Worm (Caenorhabditis elegans) whole organism, young adult: ENCODE results near the gene F57B9.1.

Experiments
- C17E4.6 ChIP-seq: fragments of 200-800 bp; sonication (Bioruptor generic); IDR thresholded peaks from 2 replicates; pipeline ENCODE4 v1.3.6; 2022; ENCODE audit warnings: missing genetic modification reagents, missing genetic modification characterization, missing compliant biosample characterization
- D2030.7 ChIP-seq: fragments of 200-800 bp; sonication (Bioruptor generic); IDR thresholded peaks from 2 replicates; pipeline ENCODE4 v1.3.6; 2022; ENCODE audit warnings: missing genetic modification reagents, missing genetic modification characterization, missing compliant biosample characterization
- F22D6.2 ChIP-seq: sonication (generic microtip); optimal IDR thresholded peaks from 2 replicates; lab custom pipeline; 2016; ENCODE audit warnings: mild to moderate bottlenecking, missing genetic modification characterization, missing compliant biosample characterization
- F33H1.4 ChIP-seq: fragments of 200-800 bp; sonication (Bioruptor generic); IDR thresholded peaks from 2 replicates; pipeline ENCODE4 v1.3.6; 2022; ENCODE audit warnings: missing genetic modification reagents, missing genetic modification characterization, missing compliant biosample characterization
- F49E8.2 ChIP-seq: sonication (generic microtip); optimal IDR thresholded peaks from 3 replicates; lab custom pipeline; 2017; ENCODE audit warnings: missing genetic modification characterization, mild to moderate bottlenecking, missing compliant biosample characterization, antibody characterized with exemption, moderate library complexity; ENCODE audit not compliant: insufficient read depth
- K11D2.4 ChIP-seq: fragments of 200-800 bp; sonication (Bioruptor generic); IDR thresholded peaks from 2 replicates; pipeline ENCODE4 v1.3.6; 2022; ENCODE audit warnings: missing genetic modification reagents, missing genetic modification characterization, missing compliant biosample characterization
- K12H6.12 ChIP-seq: fragments of 200-800 bp; sonication (Bioruptor generic); optimal IDR thresholded peaks from 2 replicates; lab custom pipeline; 2018; ENCODE audit warnings: mild to moderate bottlenecking, missing genetic modification characterization, missing compliant biosample characterization
- Y53G8AR.9 ChIP-seq: fragments of 200-800 bp; sonication (Bioruptor generic); conservative IDR thresholded peaks from 2 replicates; pipeline ENCODE4 v1.3.6; 2022; ENCODE audit warnings: missing genetic modification reagents, missing genetic modification characterization, missing compliant biosample characterization
- ama-1 ChIP-seq, 3 experiments: fragments of 150-350 bp in 1 of 3; sonication (generic microtip) in 2 of 3; optimal IDR thresholded peaks; 2 replicates each; lab custom pipeline; 2014 to 2018; ENCODE audit warnings: missing biosample characterization in 2 of 3, missing genetic modification characterization in 2 of 3, missing genetic modification reagents in 2 of 3
- bed-2 ChIP-seq: fragments of 200-800 bp; sonication (Bioruptor generic); IDR thresholded peaks from 2 replicates; pipeline ENCODE4 v1.3.6; 2022; ENCODE audit warnings: missing genetic modification reagents, missing genetic modification characterization, missing compliant biosample characterization
- ccch-3 ChIP-seq: fragments of 200-800 bp; sonication (Bioruptor generic); optimal IDR thresholded peaks from 2 replicates; lab custom pipeline; 2018; ENCODE audit warnings: mild to moderate bottlenecking, missing genetic modification characterization, missing compliant biosample characterization
- cebp-1 ChIP-seq, 2 experiments: fragments of 200-800 bp in 1 of 2; sonication (Bioruptor generic) in 1 of 2; sonication (generic microtip) in 1 of 2; IDR thresholded peaks in 1 of 2; optimal IDR thresholded peaks in 1 of 2; 2 replicates each; pipeline versions ENCODE4 v1.3.6 to Lab custom; 2017 to 2022; ENCODE audit warnings: missing compliant biosample characterization in 2 of 2, missing genetic modification characterization in 2 of 2, mild to moderate bottlenecking in 1 of 2, missing genetic modification reagents in 1 of 2, moderate library complexity in 1 of 2
- ceh-100 ChIP-seq: fragments of 200-800 bp; sonication (Bioruptor generic); IDR thresholded peaks from 2 replicates; pipeline ENCODE4 v1.3.6; 2022; ENCODE audit warnings: missing genetic modification reagents, missing genetic modification characterization, missing compliant biosample characterization
- dox-1 ChIP-seq: fragments of 200-800 bp; sonication (Bioruptor generic); IDR thresholded peaks from 2 replicates; pipeline ENCODE4 v1.3.6; 2022; ENCODE audit warnings: missing genetic modification reagents, missing genetic modification characterization, missing compliant biosample characterization
- hmg-1.2 ChIP-seq: fragments of 200-800 bp; sonication (Bioruptor generic); IDR thresholded peaks from 2 replicates; pipeline ENCODE4 v1.3.6; 2022; ENCODE audit warnings: missing genetic modification reagents, missing genetic modification characterization, missing compliant biosample characterization
- hmg-20 ChIP-seq: fragments of 200-800 bp; sonication (Bioruptor generic); IDR thresholded peaks from 2 replicates; pipeline ENCODE4 v1.3.6; 2022; ENCODE audit warnings: missing genetic modification reagents, missing genetic modification characterization, missing compliant biosample characterization
- lag-1 ChIP-seq: fragments of 200-800 bp; sonication (Bioruptor generic); IDR thresholded peaks from 2 replicates; pipeline ENCODE4 v1.3.6; 2022; ENCODE audit warnings: missing genetic modification reagents, missing genetic modification characterization, missing compliant biosample characterization
- let-526 ChIP-seq: fragments of 200-800 bp; sonication (Bioruptor generic); IDR thresholded peaks from 2 replicates; pipeline ENCODE4 v1.3.6; 2022; ENCODE audit warnings: missing genetic modification reagents, missing genetic modification characterization, missing compliant biosample characterization
- let-607 ChIP-seq, 2 experiments: fragments of 200-800 bp in 1 of 2; sonication (Bioruptor generic) in 1 of 2; sonication (generic microtip) in 1 of 2; optimal IDR thresholded peaks; 2 replicates each; lab custom pipeline; 2016 to 2018; ENCODE audit warnings: mild to moderate bottlenecking in 2 of 2, missing compliant biosample characterization in 2 of 2, missing genetic modification characterization in 2 of 2, moderate library complexity in 2 of 2, missing genotype in 1 of 2
- lin-26 ChIP-seq: fragments of 200-800 bp; sonication (Bioruptor generic); IDR thresholded peaks from 2 replicates; pipeline ENCODE4 v1.3.6; 2022; ENCODE audit warnings: missing genetic modification reagents, missing genetic modification characterization, missing compliant biosample characterization
- lin-40 ChIP-seq: sonication (generic microtip); optimal IDR thresholded peaks from 2 replicates; lab custom pipeline; 2016; ENCODE audit warnings: missing genetic modification characterization, mild to moderate bottlenecking, missing compliant biosample characterization, missing genotype, missing genetic modification reagents
- lsl-1 ChIP-seq: fragments of 200-800 bp; sonication (Bioruptor generic); optimal IDR thresholded peaks from 2 replicates; lab custom pipeline; 2018; ENCODE audit warnings: mild to moderate bottlenecking, missing genetic modification characterization, moderate library complexity, missing compliant biosample characterization
- madf-10 ChIP-seq: sonication (generic microtip); optimal IDR thresholded peaks from 2 replicates; lab custom pipeline; 2016; ENCODE audit warnings: mild to moderate bottlenecking, missing genetic modification characterization, missing compliant biosample characterization
- madf-6 ChIP-seq: fragments of 200-800 bp; sonication (Bioruptor generic); IDR thresholded peaks from 2 replicates; pipeline ENCODE4 v1.3.6; 2022; ENCODE audit warnings: missing genetic modification reagents, missing genetic modification characterization, missing compliant biosample characterization
- mcd-1 ChIP-seq: fragments of 200-800 bp; sonication (Bioruptor generic); IDR thresholded peaks from 2 replicates; pipeline ENCODE4 v1.3.6; 2022; ENCODE audit warnings: missing genetic modification reagents, missing genetic modification characterization, missing compliant biosample characterization
- nfyb-1 ChIP-seq: fragments of 200-800 bp; sonication (Bioruptor generic); IDR thresholded peaks from 2 replicates; pipeline ENCODE4 v1.3.6; 2022; ENCODE audit warnings: missing genetic modification reagents, missing genetic modification characterization, missing compliant biosample characterization
- nhr-80 ChIP-seq: sonication (generic microtip); optimal IDR thresholded peaks from 2 replicates; lab custom pipeline; 2016; ENCODE audit warnings: missing genetic modification characterization, missing compliant biosample characterization
- pha-4 ChIP-seq: fragments of 150-350 bp; sonication (generic microtip); optimal IDR thresholded peaks from 2 replicates; lab custom pipeline; 2014; ENCODE audit warnings: missing biosample characterization, missing genetic modification reagents, missing genetic modification characterization
- sdz-38 ChIP-seq: sonication (generic microtip); optimal IDR thresholded peaks from 2 replicates; lab custom pipeline; 2016; ENCODE audit warnings: missing genotype, missing genetic modification characterization, missing compliant biosample characterization
- snpc-1.1 ChIP-seq: sonication (generic microtip); optimal IDR thresholded peaks from 2 replicates; lab custom pipeline; 2017; ENCODE audit warnings: missing genetic modification characterization, mild to moderate bottlenecking, missing compliant biosample characterization, antibody characterized with exemption, moderate library complexity, missing genotype, missing genetic modification reagents; ENCODE audit not compliant: insufficient read depth
- sptf-2 ChIP-seq: fragments of 200-800 bp; sonication (Bioruptor generic); optimal IDR thresholded peaks from 2 replicates; lab custom pipeline; 2018; ENCODE audit warnings: mild to moderate bottlenecking, missing genetic modification characterization, missing compliant biosample characterization
- tbp1 ChIP-seq: fragments of 200-800 bp; sonication (Bioruptor generic); optimal IDR thresholded peaks from 2 replicates; lab custom pipeline; 2018; ENCODE audit warnings: mild to moderate bottlenecking, missing genetic modification characterization, missing compliant biosample characterization
- tlf-1 ChIP-seq: fragments of 200-800 bp; sonication (Bioruptor generic); optimal IDR thresholded peaks from 2 replicates; lab custom pipeline; 2018; ENCODE audit warnings: mild to moderate bottlenecking, missing genetic modification characterization, missing compliant biosample characterization

F57B9.1 gene

DNA sequence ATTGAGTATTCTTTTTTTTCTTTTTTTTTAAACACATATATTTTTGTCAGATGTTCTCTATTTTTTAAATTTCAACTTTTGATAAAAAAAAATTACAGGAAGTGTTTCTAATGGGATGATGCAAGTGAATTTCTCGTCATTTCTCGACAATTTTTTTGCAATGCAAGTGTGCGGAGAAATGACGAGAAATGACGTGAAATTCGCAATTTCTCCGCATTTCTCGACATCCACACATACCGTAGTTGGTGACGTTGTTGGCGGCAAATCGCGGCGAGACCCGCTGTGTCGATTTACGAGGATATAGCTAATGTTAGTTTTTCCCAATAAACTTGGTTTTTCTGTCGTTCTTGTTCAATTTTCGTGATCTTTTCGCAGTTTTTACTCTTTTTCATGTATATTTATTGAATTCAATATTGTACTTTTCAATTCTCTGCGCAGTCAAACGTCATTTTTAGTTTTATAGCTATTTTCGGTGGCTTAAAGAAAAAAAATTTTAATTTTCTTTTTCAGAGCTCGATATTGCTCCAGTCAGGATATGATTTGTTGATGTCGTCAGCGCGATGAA is 20.2 kb downstream of the F57B9.1 start, which contains the start of gene F31E3.6:
TSS of gene F31E3.6 (plus strand) at position 93 of the 565 bp plus-strand sequence.
- peak; percentile 35 for TF ChIP-seq lsl-1
- peak; percentile 96 for TF ChIP-seq F33H1.4 (GFP tag; lab: Robert Waterston, UW)
- TF ChIP-seq dox-1 (GFP tag; lab: Robert Waterston, UW) = peak; percentile 59; the same call in 1 of the 2 replicates
- peak; percentile 51; the same call in 1 of the 2 replicates for TF ChIP-seq D2030.7 (GFP tag; lab: Robert Waterston, UW)
- peak; percentile 37; the same call in 1 of the 2 replicates for TF ChIP-seq nfyb-1
- peak; percentile 68 for TF ChIP-seq mcd-1 (GFP tag; lab: Robert Waterston, UW)
- TF ChIP-seq, all 124 proteins: peak for 6; not testable (repeated sequence) for 118

ce11 chrIII:6985125-6985524 is 23.2 kb downstream of the F57B9.1 start:
- TF ChIP-seq D2030.7 (GFP tag; lab: Robert Waterston, UW) = peak; percentile 52; the same call in 1 of the 2 replicates
- peak; percentile 47 for TF ChIP-seq mcd-1 (GFP tag; lab: Robert Waterston, UW)
- TF ChIP-seq madf-6 (GFP tag; lab: Robert Waterston, UW) = peak; percentile 40; the same call in 1 of the 2 replicates
- TF ChIP-seq dox-1 (GFP tag; lab: Robert Waterston, UW) = peak; percentile 46; the same call in 1 of the 2 replicates
- TF ChIP-seq F33H1.4 (GFP tag; lab: Robert Waterston, UW) = peak; percentile 96

ce11 chrIII:6988060-6988459 is 26.2 kb downstream of the F57B9.1 start:
- TF ChIP-seq bed-2 (no peak), hmg-1.2 (GFP tag; lab: Robert Waterston, UW) (no peak), K12H6.12 (tag; lab: Kevin White, UChicago) (peak; percentile 44), K11D2.4 (GFP tag; lab: Robert Waterston, UW) (no peak), nhr-80 (tag; lab: Kevin White, UChicago) (peak; percentile 29)

DNA sequence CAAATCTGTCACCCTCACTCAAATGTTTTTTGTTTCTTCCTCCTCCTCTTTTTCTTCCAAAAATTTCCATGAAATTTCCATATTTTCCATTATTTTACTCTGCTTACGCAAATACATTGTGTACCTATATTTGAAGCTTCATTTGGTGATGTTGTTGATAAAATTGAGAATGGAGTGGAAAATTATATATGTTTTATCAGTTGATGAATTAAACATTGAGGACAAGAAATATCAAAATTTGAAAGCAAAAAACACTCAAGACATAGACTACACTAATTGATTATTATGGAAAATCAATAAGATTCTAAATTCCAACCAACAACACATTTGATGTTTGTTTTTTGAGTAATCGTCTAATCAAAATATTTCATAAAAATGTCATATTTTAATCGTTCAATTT is 27.3 kb downstream of the F57B9.1 start:
- TF ChIP-seq sptf-2 (no peak), nhr-80 (tag; lab: Kevin White, UChicago) (peak; percentile 36)

ce11 chrIII:6989900-6990299 is 28.0 kb downstream of the F57B9.1 start, which contains the start of gene prk-1:
TSS of gene prk-1 (plus strand) at chrIII:6990168.
- TF ChIP-seq tbp1 (GFP tag; lab: Kevin White, UChicago) (no peak), nfyb-1 (0 out of 2 replicates have a peak, but pooled peaks have one; percentile 28), hmg-1.2 (GFP tag; lab: Robert Waterston, UW) (peak; percentile 69)

DNA sequence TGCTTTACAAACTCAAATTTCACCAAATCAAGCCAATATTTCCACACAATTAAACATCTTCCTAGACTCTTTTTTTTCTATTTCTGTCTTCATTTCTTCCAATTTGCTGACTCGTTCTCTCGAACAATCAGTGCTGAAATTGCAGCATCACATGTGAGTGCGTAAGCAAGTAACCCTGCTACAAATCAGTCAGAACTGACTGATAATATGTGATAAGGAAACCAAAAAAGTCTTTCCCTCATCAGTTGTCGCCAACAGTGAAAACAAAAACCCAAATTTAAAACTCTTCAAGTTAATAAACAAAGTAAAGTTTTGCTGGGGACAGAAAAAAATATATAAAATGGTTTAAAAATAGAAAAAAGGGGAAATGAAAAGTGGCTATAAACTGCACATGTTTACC is 29.6 kb downstream of the F57B9.1 start:
- no peak for TF ChIP-seq tlf-1 (GFP tag; lab: Kevin White, UChicago)
- TF ChIP-seq let-607 (tag; optimal IDR thresholded peaks at IDR 0.05; lab: Kevin White, UChicago) = peak in 1 of 2 experiments; percentile 20
- peak; percentile 12 for TF ChIP-seq pha-4 (tag; lab: Kevin White, UChicago)
- 0 out of 2 replicates have a peak, but pooled peaks have one; percentile 31 for TF ChIP-seq Y53G8AR.9 (GFP tag; lab: Robert Waterston, UW)
- no peak for TF ChIP-seq lag-1 (GFP tag; lab: Robert Waterston, UW)
- no peak for TF ChIP-seq ceh-100
- no peak for TF ChIP-seq cebp-1 (GFP tag; IDR thresholded peaks at IDR 0.05; lab: Robert Waterston, UW)
- TF ChIP-seq cebp-1 (tag; optimal IDR thresholded peaks at IDR 0.05; lab: Kevin White, UChicago) = peak; percentile 36
- peak; percentile 71 for TF ChIP-seq nhr-80 (tag; lab: Kevin White, UChicago)
- TF ChIP-seq F49E8.2 (tag; lab: Kevin White, UChicago) = no peak
- TF ChIP-seq, all 124 proteins: peak for 5

DNA sequence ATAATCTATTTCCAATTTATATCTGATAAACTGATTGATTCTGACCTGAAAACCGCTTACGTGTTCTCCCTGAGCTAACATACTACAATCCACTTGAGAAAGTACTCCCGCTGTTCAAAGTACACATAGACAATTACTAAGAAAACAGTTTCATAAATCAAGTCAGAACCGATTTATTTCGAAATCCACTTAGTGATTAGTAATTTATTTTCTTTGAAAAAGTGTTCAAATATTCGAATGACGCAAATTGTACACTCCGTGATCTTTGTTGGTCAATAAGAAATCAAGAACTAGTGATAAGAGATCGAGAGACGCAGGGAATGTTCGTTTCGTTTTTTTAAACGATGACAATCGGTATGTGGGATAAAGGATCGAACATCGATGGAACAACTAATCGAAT is 30.6 kb downstream of the F57B9.1 start:
- TF ChIP-seq let-526 (GFP tag; lab: Robert Waterston, UW) (no peak), snpc-1.1 (no peak), hmg-20 (GFP tag; lab: Robert Waterston, UW) (no peak), F22D6.2 (no peak), ama-1 (optimal IDR thresholded peaks at IDR 0.05; lab: Kevin White, UChicago) (no peak), ama-1 (GFP tag; optimal IDR thresholded peaks at IDR 0.05; lab: Kevin White, UChicago) (no peak), madf-10 (tag; lab: Kevin White, UChicago) (no peak), C17E4.6 (no peak), nhr-80 (tag; lab: Kevin White, UChicago) (peak; percentile 27), lsl-1 (no peak), lin-40 (tag; lab: Kevin White, UChicago) (no peak), lin-26 (GFP tag; lab: Robert Waterston, UW) (0 out of 2 replicates have a peak, but pooled peaks have one; percentile 41), sdz-38 (tag; lab: Kevin White, UChicago) (no peak), ccch-3 (no peak)
